Worm (Caenorhabditis elegans) whole organism, mixed stage, embryonic: ENCODE results near the gene Y59A8B.24.

Source experiments
- ces-1 ChIP-seq: fragments of 150-350 bp; optimal IDR thresholded peaks from 2 replicates; lab custom pipeline; 2014; ENCODE audit warnings: missing biosample characterization, missing genetic modification reagents, missing genetic modification characterization
- elt-3 ChIP-seq: fragments of 150-350 bp; optimal IDR thresholded peaks from 2 replicates; lab custom pipeline; 2014; ENCODE audit warnings: missing biosample characterization, missing genetic modification characterization
- ham-2 ChIP-seq: fragments of 200-800 bp; sonication (Bioruptor generic); optimal IDR thresholded peaks from 2 replicates; lab custom pipeline; 2018; ENCODE audit warnings: mild to moderate bottlenecking, missing genetic modification characterization, missing compliant biosample characterization
- mep-1 ChIP-seq: fragments of 150-350 bp; optimal IDR thresholded peaks from 2 replicates; lab custom pipeline; 2017; ENCODE audit warnings: missing biosample characterization, missing genetic modification reagents, missing genetic modification characterization, inconsistent platforms
- nhr-237 ChIP-seq: fragments of 150-350 bp; optimal IDR thresholded peaks from 2 replicates; lab custom pipeline; 2014; ENCODE audit warnings: missing biosample characterization, missing genetic modification characterization
- nhr-28 ChIP-seq: fragments of 150-350 bp; optimal IDR thresholded peaks from 2 replicates; lab custom pipeline; 2014; ENCODE audit warnings: missing biosample characterization, missing genetic modification characterization
- nhr-76 ChIP-seq: sonication (generic microtip); optimal IDR thresholded peaks from 2 replicates; lab custom pipeline; 2017; ENCODE audit warnings: missing biosample characterization, missing genetic modification characterization
- pha-4 ChIP-seq: fragments of 150-350 bp; optimal IDR thresholded peaks from 2 replicates; lab custom pipeline; 2018; ENCODE audit warnings: missing biosample characterization, missing genetic modification reagents, missing genetic modification characterization
- snpc-4 ChIP-seq: fragments of 150-350 bp; optimal IDR thresholded peaks from 2 replicates; lab custom pipeline; 2014; ENCODE audit warnings: missing biosample characterization, missing genetic modification characterization
- unc-120 ChIP-seq: sonication (generic microtip); optimal IDR thresholded peaks from 2 replicates; lab custom pipeline; 2017; ENCODE audit warnings: missing genetic modification characterization, missing compliant biosample characterization; ENCODE audit not compliant: poor library complexity, severe bottlenecking
- unc-39 ChIP-seq: fragments of 150-350 bp; optimal IDR thresholded peaks from 2 replicates; lab custom pipeline; 2014; ENCODE audit warnings: missing biosample characterization, missing genetic modification characterization

- TF ChIP-seq nhr-237 (no peak), nhr-28 (tag; lab: Kevin White, UChicago) (no peak), unc-120 (no peak), snpc-4 (tag; lab: Kevin White, UChicago) (no peak), mep-1 (no peak), nhr-76 (tag; lab: Kevin White, UChicago) (no peak), elt-3 (no peak), ces-1 (GFP tag; lab: Kevin White, UChicago) (no peak), ham-2 (no peak), pha-4 (no peak), unc-39 (tag; lab: Kevin White, UChicago) (no peak)
Observed at ce11 chrV:17918726-17919125, 33.0 kb upstream of the Y59A8B.24 start, which contains the start of gene C06H5.8.
